Worm (Caenorhabditis elegans) whole organism, L2 larva: Measurements from ENCODE around the gene clec-141.

Experiments
- lin-13 ChIP-seq: fragments of 150-350 bp; optimal IDR thresholded peaks from 2 replicates; lab custom pipeline; 2014; ENCODE audit warnings: missing biosample characterization, missing genetic modification reagents, missing genetic modification characterization
- snpc-4 ChIP-seq: fragments of 150-350 bp; optimal IDR thresholded peaks from 2 replicates; lab custom pipeline; 2014; ENCODE audit warnings: missing biosample characterization, missing genetic modification characterization

- TF ChIP-seq lin-13 (GFP tag; lab: Kevin White, UChicago) (no peak), snpc-4 (tag; lab: Kevin White, UChicago) (no peak)
Measured at ce11 chrII:5365645-5366044, 41.8 kb downstream of the clec-141 start, which contains the start of gene F09E5.16.
